Fruit fly (Drosophila melanogaster) S2 (cell line): ENCODE measurements around the gene CG32354.

ENCODE experiments used
- CG8478 ChIP-seq: fragments of >200 bp; optimal IDR thresholded peaks from 2 replicates; lab custom pipeline; 2018
- CTCF ChIP-seq, 2 experiments: fragments of >200 bp; optimal IDR thresholded peaks; 2 replicates each; lab custom pipeline; 2018

DNA sequence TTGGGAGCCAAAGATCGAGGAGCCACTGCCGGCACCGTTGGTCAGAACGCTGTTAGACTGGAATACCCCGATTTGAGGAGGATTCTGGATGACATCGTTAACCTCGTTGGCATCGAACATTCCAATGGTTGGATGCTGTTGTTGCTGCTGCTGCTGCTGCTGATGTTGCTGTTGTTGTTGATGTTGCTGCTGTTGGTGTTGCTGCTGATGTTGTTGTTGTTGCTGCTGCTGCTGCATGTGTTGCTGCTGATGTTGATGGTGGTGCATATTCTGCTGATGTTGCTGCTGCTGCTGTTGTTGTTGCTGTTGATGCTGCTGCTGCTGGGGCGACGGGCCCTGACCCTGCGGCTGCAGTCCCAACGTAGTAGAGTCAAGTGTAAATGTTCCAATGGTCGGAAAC, 15.6 kb upstream of the CG32354 start:
- TF ChIP-seq CG8478 (lab: Kevin White, UChicago) (no peak), CTCF (optimal IDR thresholded peaks at IDR 0.05; lab: Kevin White, UChicago) (no peak)
